Comparison of ENCODE assay signal across 1 fruit fly cellular context in genomic region chrX:1370104-1370802, dm6.
A peak's percentile ranks its signal among the peaks of the same experiment; 100 is the strongest.
TF ChIP-seq lines count a peak whose summit lies in the region.

Gene ssx, plus strand, starts transcription at chrX:1370580.

TF ChIP-seq in whole organism, embryonic, 481 proteins besides CTCF, POLR2A, EP300 and RAD21 (continued from another document and continues in another):
- TF ChIP-seq Nf-YC (tag; optimal IDR thresholded peaks at IDR 0.05; lab: Kevin White, UChicago) (no peak), CG1602 (GFP tag; optimal IDR thresholded peaks at IDR 0.05; lab: Kevin White, UChicago) (no peak), CG18599 (GFP tag; optimal IDR thresholded peaks at IDR 0.05; lab: Kevin White, UChicago) (no peak), CG9932 (GFP tag; IDR thresholded peaks at IDR 0.05; lab: Robert Waterston, UW) (peak; percentile 43), CG4424 (GFP tag; optimal IDR thresholded peaks at IDR 0.05; lab: Kevin White, UChicago) (peak; percentile 51), Hsf (GFP tag; optimal IDR thresholded peaks at IDR 0.05; lab: Kevin White, UChicago) (peak; percentile 52), dmrt99B (tag; optimal IDR thresholded peaks at IDR 0.05; lab: Kevin White, UChicago) (no peak), Jarid2 (GFP tag; optimal IDR thresholded peaks at IDR 0.05; lab: Kevin White, UChicago) (no peak), Sox100B (GFP tag; optimal IDR thresholded peaks at IDR 0.05; lab: Kevin White, UChicago) (no peak), sens-2 (GFP tag; IDR thresholded peaks at IDR 0.05; lab: Robert Waterston, UW) (no peak), CG7839 (tag; optimal IDR thresholded peaks at IDR 0.05; lab: Kevin White, UChicago) (peak; percentile 39), emc (GFP tag; optimal IDR thresholded peaks at IDR 0.05; lab: Kevin White, UChicago) (no peak), en (GFP tag; optimal IDR thresholded peaks at IDR 0.05; lab: Kevin White, UChicago) (peak; percentile 32), D19A (tag; optimal IDR thresholded peaks at IDR 0.05; lab: Kevin White, UChicago) (no peak), unc-4 (GFP tag; IDR thresholded peaks at IDR 0.05; lab: Robert Waterston, UW; ENCODE audit: partially characterized antibody) (peak; percentile 75), CG1603 (tag; optimal IDR thresholded peaks at IDR 0.05; lab: Kevin White, UChicago) (peak; percentile 56), CG2202 (tag; optimal IDR thresholded peaks at IDR 0.05; lab: Kevin White, UChicago) (no peak), Dek (tag; optimal IDR thresholded peaks at IDR 0.05; lab: Kevin White, UChicago) (no peak), CG30431 (GFP tag; optimal IDR thresholded peaks at IDR 0.05; lab: Kevin White, UChicago) (no peak), E2f1 (GFP tag; IDR thresholded peaks at IDR 0.05; lab: Robert Waterston, UW) (peak; percentile 47; the same call in 1 of the 2 replicates), ewg (GFP tag; optimal IDR thresholded peaks at IDR 0.05; lab: Kevin White, UChicago) (peak; percentile 35), BEAF-32 (GFP tag; optimal IDR thresholded peaks at IDR 0.05; lab: Kevin White, UChicago) (peak; percentile 76), shn (GFP tag; optimal IDR thresholded peaks at IDR 0.05; lab: Kevin White, UChicago) (peak; percentile 65), PHDP (tag; optimal IDR thresholded peaks at IDR 0.05; lab: Kevin White, UChicago) (peak; percentile 20), Med (GFP tag; lab: Kevin White, UChicago) (peak; percentile 91), CG12219 (GFP tag; optimal IDR thresholded peaks at IDR 0.05; lab: Kevin White, UChicago) (no peak), Opbp (GFP tag; IDR thresholded peaks at IDR 0.05; lab: Robert Waterston, UW; ENCODE audit: partially characterized antibody) (peak; percentile 80; the same call in 2 of the 3 replicates), slou (GFP tag; optimal IDR thresholded peaks at IDR 0.05; lab: Kevin White, UChicago) (no peak), Six4 (GFP tag; optimal IDR thresholded peaks at IDR 0.05; lab: Kevin White, UChicago) (no peak), CG4617 (GFP tag; optimal IDR thresholded peaks at IDR 0.05; lab: Kevin White, UChicago; ENCODE audit: borderline replicate concordance) (peak; percentile 26), klu (GFP tag; IDR thresholded peaks at IDR 0.05; lab: Robert Waterston, UW) (no peak), bcd (GFP tag; optimal IDR thresholded peaks at IDR 0.05; lab: Kevin White, UChicago) (peak; percentile 22), ERR (GFP tag; optimal IDR thresholded peaks at IDR 0.05; lab: Kevin White, UChicago) (no peak), Oaz (GFP tag; IDR thresholded peaks at IDR 0.05; lab: Robert Waterston, UW) (no peak), CG5953 (GFP tag; IDR thresholded peaks at IDR 0.05; lab: Robert Waterston, UW) (0 out of 2 replicates have a peak, but pooled peaks have one; percentile 46), CG9215 (GFP tag; IDR thresholded peaks at IDR 0.05; lab: Robert Waterston, UW) (no peak), CG1792 (GFP tag; optimal IDR thresholded peaks at IDR 0.05; lab: Kevin White, UChicago) (no peak), CG6813 (GFP tag; optimal IDR thresholded peaks at IDR 0.05; lab: Kevin White, UChicago) (no peak), H2.0 (GFP tag; IDR thresholded peaks at IDR 0.05; lab: Robert Waterston, UW) (0 out of 2 replicates have a peak, but pooled peaks have one; percentile 4), Dref (GFP tag; IDR thresholded peaks at IDR 0.05; lab: Robert Waterston, UW) (peak; percentile 78), hth (optimal IDR thresholded peaks at IDR 0.05; lab: Kevin White, UChicago) (no peak), CG9817 (tag; optimal IDR thresholded peaks at IDR 0.05; lab: Kevin White, UChicago) (peak; percentile 20), CG8089 (GFP tag; optimal IDR thresholded peaks at IDR 0.05; lab: Kevin White, UChicago) (peak; percentile 12), Hr78 (GFP tag; optimal IDR thresholded peaks at IDR 0.05; lab: Kevin White, UChicago) (no peak), CG15479 (GFP tag; optimal IDR thresholded peaks at IDR 0.05; lab: Kevin White, UChicago) (no peak), cas (GFP tag; IDR thresholded peaks at IDR 0.05; lab: Robert Waterston, UW) (no peak), Asciz (GFP tag; optimal IDR thresholded peaks at IDR 0.05; lab: Kevin White, UChicago) (no peak), Elba2 (GFP tag; optimal IDR thresholded peaks at IDR 0.05; lab: Kevin White, UChicago) (no peak), Ets65A (GFP tag; lab: Kevin White, UChicago) (no peak), Sox102F (GFP tag; optimal IDR thresholded peaks at IDR 0.05; lab: Kevin White, UChicago) (no peak), HLHmδ (GFP tag; optimal IDR thresholded peaks at IDR 0.05; lab: Kevin White, UChicago) (no peak), Mes4 (GFP tag; optimal IDR thresholded peaks at IDR 0.05; lab: Kevin White, UChicago) (peak; percentile 53), tgo (GFP tag; IDR thresholded peaks at IDR 0.05; lab: Robert Waterston, UW) (no peak), CG2678 (tag; optimal IDR thresholded peaks at IDR 0.05; lab: Kevin White, UChicago) (no peak), Aef1 (GFP tag; IDR thresholded peaks at IDR 0.05; lab: Robert Waterston, UW) (no peak), CG14860 (GFP tag; IDR thresholded peaks at IDR 0.05; lab: Robert Waterston, UW; ENCODE audit: partially characterized antibody) (peak; percentile 92), B-H2 (GFP tag; optimal IDR thresholded peaks at IDR 0.05; lab: Kevin White, UChicago) (no peak), CG16863 (GFP tag; optimal IDR thresholded peaks at IDR 0.05; lab: Kevin White, UChicago) (peak; percentile 41), CG3281 (GFP tag; optimal IDR thresholded peaks at IDR 0.05; lab: Kevin White, UChicago) (no peak), bab2 (GFP tag; optimal IDR thresholded peaks at IDR 0.05; lab: Kevin White, UChicago) (peak; percentile 14), tio (GFP tag; optimal IDR thresholded peaks at IDR 0.05; lab: Kevin White, UChicago) (no peak), dmrt11E (tag; optimal IDR thresholded peaks at IDR 0.05; lab: Kevin White, UChicago) (no peak), CG4404 (GFP tag; IDR thresholded peaks at IDR 0.05; lab: Robert Waterston, UW) (0 out of 2 replicates have a peak, but pooled peaks have one; percentile 13), fd64A (GFP tag; optimal IDR thresholded peaks at IDR 0.05; lab: Kevin White, UChicago) (no peak), pita (GFP tag; optimal IDR thresholded peaks at IDR 0.05; lab: Kevin White, UChicago) (no peak), CG42726 (GFP tag; IDR thresholded peaks at IDR 0.05; lab: Robert Waterston, UW; ENCODE audit: partially characterized antibody) (no peak), hbn (GFP tag; IDR thresholded peaks at IDR 0.05; lab: Robert Waterston, UW; ENCODE audit: partially characterized antibody) (peak; percentile 77), wek (GFP tag; optimal IDR thresholded peaks at IDR 0.05; lab: Kevin White, UChicago) (no peak), CG12299 (tag; optimal IDR thresholded peaks at IDR 0.05; lab: Kevin White, UChicago) (no peak), gcm (GFP tag; optimal IDR thresholded peaks at IDR 0.05; lab: Kevin White, UChicago) (no peak), CG11560 (tag; IDR thresholded peaks at IDR 0.05; lab: Robert Waterston, UW) (no peak), CG3065 (GFP tag; optimal IDR thresholded peaks at IDR 0.05; lab: Kevin White, UChicago) (no peak), ind (GFP tag; optimal IDR thresholded peaks at IDR 0.05; lab: Kevin White, UChicago) (peak; percentile 18), CG7987 (GFP tag; optimal IDR thresholded peaks at IDR 0.05; lab: Kevin White, UChicago) (no peak), zfh1 (GFP tag; IDR thresholded peaks at IDR 0.05; lab: Robert Waterston, UW) (peak; percentile 58; the same call in 2 of the 3 replicates), pros (GFP tag; optimal IDR thresholded peaks at IDR 0.05; lab: Kevin White, UChicago) (no peak), Hr39 (optimal IDR thresholded peaks at IDR 0.05; lab: Kevin White, UChicago) (no peak), sima (GFP tag; optimal IDR thresholded peaks at IDR 0.05; lab: Kevin White, UChicago) (no peak), unpg (GFP tag; optimal IDR thresholded peaks at IDR 0.05; lab: Kevin White, UChicago) (peak; percentile 56), CG10979 (tag; optimal IDR thresholded peaks at IDR 0.05; lab: Kevin White, UChicago) (peak; percentile 23), crc (GFP tag; optimal IDR thresholded peaks at IDR 0.05; lab: Kevin White, UChicago) (no peak), CG17802 (tag; optimal IDR thresholded peaks at IDR 0.05; lab: Kevin White, UChicago) (no peak), aop (GFP tag; IDR thresholded peaks at IDR 0.05; lab: Robert Waterston, UW) (no peak), CG8944 (GFP tag; optimal IDR thresholded peaks at IDR 0.05; lab: Kevin White, UChicago) (peak; percentile 15), pho (GFP tag; optimal IDR thresholded peaks at IDR 0.05; lab: Kevin White, UChicago) (peak; percentile 43), CG17612 (GFP tag; IDR thresholded peaks at IDR 0.05; lab: Robert Waterston, UW) (no peak), bigmax (GFP tag; optimal IDR thresholded peaks at IDR 0.05; lab: Kevin White, UChicago) (no peak), CG30403 (GFP tag; optimal IDR thresholded peaks at IDR 0.05; lab: Kevin White, UChicago) (peak; percentile 67), CG4360 (GFP tag; IDR thresholded peaks at IDR 0.05; lab: Robert Waterston, UW) (no peak), z (GFP tag; IDR thresholded peaks at IDR 0.05; lab: Robert Waterston, UW) (no peak), CG3838 (GFP tag; optimal IDR thresholded peaks at IDR 0.05; lab: Kevin White, UChicago) (no peak), CG16813 (GFP tag; IDR thresholded peaks at IDR 0.05; lab: Robert Waterston, UW; ENCODE audit: partially characterized antibody) (peak; percentile 85), Mrtf (GFP tag; IDR thresholded peaks at IDR 0.05; lab: Robert Waterston, UW) (0 out of 3 replicates have a peak, but pooled peaks have one; percentile 23), Fer2 (tag; optimal IDR thresholded peaks at IDR 0.05; lab: Kevin White, UChicago) (no peak), MTF-1 (GFP tag; optimal IDR thresholded peaks at IDR 0.05; lab: Kevin White, UChicago; ENCODE audit: borderline replicate concordance) (no peak), CG1529 (GFP tag; optimal IDR thresholded peaks at IDR 0.05; lab: Kevin White, UChicago) (no peak), CG7963 (GFP tag; IDR thresholded peaks at IDR 0.05; lab: Robert Waterston, UW; ENCODE audit: partially characterized antibody) (peak; percentile 89; the same call in 2 of the 3 replicates), Hr51 (GFP tag; optimal IDR thresholded peaks at IDR 0.05; lab: Kevin White, UChicago) (peak in 1 of 2 experiments; percentile 32), Hmr (GFP tag; optimal IDR thresholded peaks at IDR 0.05; lab: Kevin White, UChicago) (no peak), slbo (GFP tag; IDR thresholded peaks at IDR 0.05; lab: Robert Waterston, UW) (peak; percentile 61), Chrac-16 (GFP tag; optimal IDR thresholded peaks at IDR 0.05; lab: Kevin White, UChicago) (peak; percentile 30), Sin3A (optimal IDR thresholded peaks at IDR 0.05; lab: Kevin White, UChicago) (peak; percentile 82), oc (tag; optimal IDR thresholded peaks at IDR 0.05; lab: Kevin White, UChicago) (no peak), Camta (GFP tag; optimal IDR thresholded peaks at IDR 0.05; lab: Kevin White, UChicago) (peak; percentile 39), pb (GFP tag; optimal IDR thresholded peaks at IDR 0.05; lab: Kevin White, UChicago) (no peak), dan (GFP tag; IDR thresholded peaks at IDR 0.05; lab: Robert Waterston, UW) (no peak), maf-S (GFP tag; optimal IDR thresholded peaks at IDR 0.05; lab: Kevin White, UChicago) (no peak), CG4820 (GFP tag; optimal IDR thresholded peaks at IDR 0.05; lab: Kevin White, UChicago) (peak; percentile 7), HLH4C (GFP tag; IDR thresholded peaks at IDR 0.05; lab: Robert Waterston, UW; ENCODE audit: partially characterized antibody) (peak; percentile 97), CG17568 (GFP tag; optimal IDR thresholded peaks at IDR 0.05; lab: Kevin White, UChicago) (no peak), CG10431 (GFP tag; optimal IDR thresholded peaks at IDR 0.05; lab: Kevin White, UChicago) (no peak), CG6791 (GFP tag; IDR thresholded peaks at IDR 0.05; lab: Robert Waterston, UW; ENCODE audit: partially characterized antibody) (peak; percentile 85), ttk (GFP tag; IDR thresholded peaks at IDR 0.05; lab: Robert Waterston, UW) (peak; percentile 30; the same call in 1 of the 2 replicates), CG11696 (GFP tag; IDR thresholded peaks at IDR 0.05; lab: Robert Waterston, UW) (no peak), CG3995 (GFP tag; optimal IDR thresholded peaks at IDR 0.05; lab: Kevin White, UChicago) (no peak), CG12391 (tag; optimal IDR thresholded peaks at IDR 0.05; lab: Kevin White, UChicago) (peak; percentile 50), CG2889 (GFP tag; IDR thresholded peaks at IDR 0.05; lab: Robert Waterston, UW) (no peak), Usf (GFP tag; optimal IDR thresholded peaks at IDR 0.05; lab: Kevin White, UChicago) (no peak), CG11093 (GFP tag; IDR thresholded peaks at IDR 0.05; lab: Robert Waterston, UW) (no peak), Side (GFP tag; optimal IDR thresholded peaks at IDR 0.05; lab: Kevin White, UChicago) (peak; percentile 40), Taf1 (GFP tag; IDR thresholded peaks at IDR 0.05; lab: Robert Waterston, UW) (no peak), CG9727 (GFP tag; optimal IDR thresholded peaks at IDR 0.05; lab: Kevin White, UChicago) (peak; percentile 33), danr (GFP tag; IDR thresholded peaks at IDR 0.05; lab: Robert Waterston, UW) (no peak), ato (GFP tag; IDR thresholded peaks at IDR 0.05; lab: Robert Waterston, UW; ENCODE audit: partially characterized antibody) (peak; percentile 82), gfzf (GFP tag; optimal IDR thresholded peaks at IDR 0.05; lab: Kevin White, UChicago) (peak; percentile 50), CG13424 (tag; optimal IDR thresholded peaks at IDR 0.05; lab: Kevin White, UChicago) (no peak), CG10274 (GFP tag; optimal IDR thresholded peaks at IDR 0.05; lab: Kevin White, UChicago) (no peak), Nf-YB (GFP tag; optimal IDR thresholded peaks at IDR 0.05; lab: Kevin White, UChicago) (no peak), CG1832 (GFP tag; optimal IDR thresholded peaks at IDR 0.05; lab: Kevin White, UChicago) (no peak), ab (GFP tag; optimal IDR thresholded peaks at IDR 0.05; lab: Kevin White, UChicago) (no peak), pum (GFP tag; optimal IDR thresholded peaks at IDR 0.05; lab: Kevin White, UChicago) (peak; percentile 33), run (tag; optimal IDR thresholded peaks at IDR 0.05; lab: Kevin White, UChicago) (no peak), CG10565 (GFP tag; optimal IDR thresholded peaks at IDR 0.05; lab: Kevin White, UChicago) (no peak), CG17912 (GFP tag; optimal IDR thresholded peaks at IDR 0.05; lab: Kevin White, UChicago) (no peak), toy (GFP tag; IDR thresholded peaks at IDR 0.05; lab: Robert Waterston, UW) (no peak)
